Worm (Caenorhabditis elegans) whole organism, late embryonic: ENCODE data around the gene ant-1.4.

Experiments
- K09A11.1 ChIP-seq: sonication (generic microtip); optimal IDR thresholded peaks from 2 replicates; lab custom pipeline; 2017; ENCODE audit warnings: antibody characterized with exemption, mild to moderate bottlenecking, missing genetic modification characterization, missing compliant biosample characterization; ENCODE audit not compliant: insufficient read depth
- ceh-9 ChIP-seq: sonication (generic microtip); optimal IDR thresholded peaks from 2 replicates; lab custom pipeline; 2016; ENCODE audit warnings: mild to moderate bottlenecking, missing genetic modification characterization, inconsistent platforms, missing compliant biosample characterization
- dve-1 ChIP-seq: sonication (generic microtip); optimal IDR thresholded peaks from 2 replicates; lab custom pipeline; 2017; ENCODE audit warnings: antibody characterized with exemption, mild to moderate bottlenecking, missing genetic modification characterization, missing compliant biosample characterization
- elt-4 ChIP-seq: sonication (generic microtip); optimal IDR thresholded peaks from 2 replicates; lab custom pipeline; 2016; ENCODE audit warnings: missing genetic modification characterization, missing compliant biosample characterization
- hlh-30 ChIP-seq: sonication (generic microtip); optimal IDR thresholded peaks from 2 replicates; lab custom pipeline; 2017; ENCODE audit warnings: antibody characterized with exemption, missing genetic modification characterization, missing compliant biosample characterization; ENCODE audit not compliant: insufficient read depth
- hlh-8 ChIP-seq: sonication (generic microtip); optimal IDR thresholded peaks from 2 replicates; lab custom pipeline; 2016; ENCODE audit warnings: missing genotype, missing genetic modification characterization, missing compliant biosample characterization
- lin-11 ChIP-seq: fragments of 200-800 bp; sonication (Bioruptor generic); optimal IDR thresholded peaks from 2 replicates; lab custom pipeline; 2018; ENCODE audit warnings: mild to moderate bottlenecking, missing genetic modification characterization, missing compliant biosample characterization
- npax-4 ChIP-seq: sonication (generic microtip); optimal IDR thresholded peaks from 2 replicates; lab custom pipeline; 2016; ENCODE audit warnings: missing genetic modification characterization, missing compliant biosample characterization
- pqm-1 ChIP-seq: sonication (generic microtip); optimal IDR thresholded peaks from 2 replicates; lab custom pipeline; 2016; ENCODE audit warnings: missing genetic modification characterization, missing compliant biosample characterization
- ref-2 ChIP-seq: sonication (generic microtip); optimal IDR thresholded peaks from 2 replicates; lab custom pipeline; 2016; ENCODE audit warnings: missing genetic modification characterization, missing compliant biosample characterization

ce11 chrIV:8489915-8490314, 29.8 kb upstream of the ant-1.4 start, which contains the start of gene srlf-2:
- TF ChIP-seq elt-4 (tag; lab: Kevin White, UChicago) (no peak), ref-2 (tag; lab: Kevin White, UChicago) (no peak), lin-11 (tag; lab: Kevin White, UChicago) (no peak), ceh-9 (no peak), hlh-8 (tag; lab: Kevin White, UChicago) (no peak), dve-1 (no peak), pqm-1 (tag; lab: Kevin White, UChicago) (no peak), npax-4 (tag; lab: Kevin White, UChicago) (no peak), K09A11.1 (tag; lab: Kevin White, UChicago) (no peak), hlh-30 (no peak)
